Fruit fly (Drosophila melanogaster) whole organism, embryonic: ENCODE data around the gene MAPk-Ak2.

ENCODE experiments used
- CG10209 ChIP-seq: fragments of 200-800 bp; sonication (Bioruptor generic); optimal IDR thresholded peaks from 3 replicates; lab custom pipeline; 2017; ENCODE audit warnings: missing biosample characterization, mild to moderate bottlenecking, missing genetic modification characterization, missing genetic modification reagents
- CG11093 ChIP-seq: fragments of 200-800 bp; sonication (Bioruptor generic); IDR thresholded peaks from 3 replicates; pipeline ENCODE4 v1.3.6; 2022; ENCODE audit warnings: missing biosample characterization, missing genetic modification characterization
- CG12299 ChIP-seq: fragments of 200-800 bp; sonication (Bioruptor generic); optimal IDR thresholded peaks from 2 replicates; lab custom pipeline; 2018; ENCODE audit warnings: missing biosample characterization, mild to moderate bottlenecking, missing genetic modification characterization
- CG12769 ChIP-seq: fragments of 200-800 bp; sonication (Bioruptor generic); optimal IDR thresholded peaks from 2 replicates; lab custom pipeline; 2019; ENCODE audit warnings: missing biosample characterization, mild to moderate bottlenecking, missing genetic modification characterization, moderate library complexity
- CG16813 ChIP-seq: fragments of 200-800 bp; sonication (Bioruptor generic); IDR thresholded peaks from 3 replicates; pipeline ENCODE4 v1.3.6; 2022; ENCODE audit warnings: missing biosample characterization, missing genetic modification characterization; ENCODE audit not compliant: partially characterized antibody
- CG17612 ChIP-seq: fragments of 200-800 bp; sonication (Bioruptor generic); IDR thresholded peaks from 2 replicates; pipeline ENCODE4 v1.3.6; 2022; ENCODE audit warnings: missing biosample characterization, missing genetic modification characterization
- CG2199 ChIP-seq: fragments of 200-800 bp; sonication (Bioruptor generic); IDR thresholded peaks from 3 replicates; pipeline ENCODE4 v1.3.6; 2022; ENCODE audit warnings: missing biosample characterization, missing genetic modification characterization
- CG30403 ChIP-seq: fragments of 200-800 bp; sonication (Bioruptor generic); optimal IDR thresholded peaks from 3 replicates; lab custom pipeline; 2016; ENCODE audit warnings: missing biosample characterization, missing genetic modification characterization
- CG34422 ChIP-seq: fragments of 200-800 bp; sonication (Bioruptor generic); IDR thresholded peaks from 3 replicates; pipeline ENCODE4 v1.3.6; 2022; ENCODE audit warnings: missing biosample characterization, missing genetic modification characterization
- CG4360 ChIP-seq: fragments of 200-800 bp; sonication (Bioruptor generic); IDR thresholded peaks from 2 replicates; pipeline ENCODE4 v1.3.6; 2022; ENCODE audit warnings: missing biosample characterization, missing genetic modification characterization
- CG4404 ChIP-seq: fragments of 200-800 bp; sonication (Bioruptor generic); IDR thresholded peaks from 2 replicates; pipeline ENCODE4 v1.3.6; 2022; ENCODE audit warnings: missing biosample characterization, missing genetic modification characterization
- CG4820 ChIP-seq: fragments of 200-800 bp; sonication (Bioruptor generic); optimal IDR thresholded peaks from 3 replicates; lab custom pipeline; 2016; ENCODE audit warnings: missing biosample characterization, missing genetic modification characterization
- CG6272 ChIP-seq: fragments of 200-800 bp; sonication (Bioruptor generic); IDR thresholded peaks from 2 replicates; pipeline ENCODE4 v1.3.6; 2022; ENCODE audit warnings: missing biosample characterization, missing genetic modification characterization
- CG7372 ChIP-seq: fragments of 200-800 bp; sonication (Bioruptor generic); IDR thresholded peaks from 2 replicates; pipeline ENCODE4 v1.3.6; 2022; ENCODE audit warnings: missing biosample characterization, missing genetic modification characterization
- CG7556 ChIP-seq: fragments of 200-800 bp; sonication (Bioruptor generic); optimal IDR thresholded peaks from 2 replicates; lab custom pipeline; 2017; ENCODE audit warnings: missing biosample characterization, mild to moderate bottlenecking, missing genetic modification characterization
- CG8281 ChIP-seq: fragments of 200-800 bp; sonication (Bioruptor generic); optimal IDR thresholded peaks from 2 replicates; lab custom pipeline; 2018; ENCODE audit warnings: missing biosample characterization, mild to moderate bottlenecking, missing genetic modification characterization, moderate library complexity
- CG9797 ChIP-seq: fragments of 200-800 bp; sonication (Bioruptor generic); optimal IDR thresholded peaks from 3 replicates; lab custom pipeline; 2018; ENCODE audit warnings: missing biosample characterization, mild to moderate bottlenecking, missing genetic modification characterization
- CrebB ChIP-seq: fragments of 200-800 bp; sonication (Bioruptor generic); optimal IDR thresholded peaks from 3 replicates; lab custom pipeline; 2018; ENCODE audit warnings: missing biosample characterization, mild to moderate bottlenecking, missing genetic modification characterization
- Dbx ChIP-seq: fragments of 200-800 bp; sonication (Bioruptor generic); IDR thresholded peaks from 3 replicates; pipeline ENCODE4 v1.3.6; 2022; ENCODE audit warnings: missing biosample characterization, missing genetic modification characterization
- Dref ChIP-seq: fragments of 200-800 bp; sonication (Bioruptor generic); IDR thresholded peaks from 2 replicates; pipeline ENCODE4 v1.3.6; 2022; ENCODE audit warnings: missing biosample characterization, missing genetic modification characterization
- E2f2 ChIP-seq: fragments of 200-800 bp; sonication (Bioruptor generic); IDR thresholded peaks from 2 replicates; pipeline ENCODE4 v1.3.6; 2022; ENCODE audit warnings: missing biosample characterization, missing genetic modification characterization
- Ets65A ChIP-seq: fragments of 200-800 bp; sonication (Bioruptor generic); peaks from one replicate; lab custom pipeline; 2016; ENCODE audit warnings: missing biosample characterization, missing genetic modification characterization
- Ets97D ChIP-seq: fragments of 200-800 bp; sonication (Bioruptor generic); optimal IDR thresholded peaks from 3 replicates; lab custom pipeline; 2016; ENCODE audit warnings: missing biosample characterization, missing genetic modification characterization
- HLHmδ ChIP-seq: fragments of 200-800 bp; sonication (Bioruptor generic); optimal IDR thresholded peaks from 2 replicates; lab custom pipeline; 2018; ENCODE audit warnings: missing biosample characterization, mild to moderate bottlenecking, missing genetic modification characterization, moderate library complexity
- HmgZ ChIP-seq: fragments of 200-800 bp; sonication (Bioruptor generic); optimal IDR thresholded peaks from 2 replicates; lab custom pipeline; 2018; ENCODE audit warnings: missing biosample characterization, mild to moderate bottlenecking, missing genetic modification characterization
- Kr ChIP-seq: fragments of 200-800 bp; sonication (Bioruptor generic); optimal IDR thresholded peaks from 2 replicates; lab custom pipeline; 2017; ENCODE audit warnings: missing biosample characterization, mild to moderate bottlenecking, missing genetic modification characterization
- Lim3 ChIP-seq: fragments of 200-800 bp; sonication (Bioruptor generic); IDR thresholded peaks from 2 replicates; pipeline ENCODE4 v1.3.6; 2022; ENCODE audit warnings: missing biosample characterization, missing genetic modification characterization
- MBD-R2 ChIP-seq: fragments of 200-800 bp; sonication (Bioruptor generic); IDR thresholded peaks from 2 replicates; pipeline ENCODE4 v1.3.6; 2022; ENCODE audit warnings: missing biosample characterization, missing genetic modification characterization
- Ssrp ChIP-seq: fragments of 200-800 bp; sonication (Bioruptor generic); optimal IDR thresholded peaks from 2 replicates; lab custom pipeline; 2018; ENCODE audit warnings: missing biosample characterization, mild to moderate bottlenecking, missing genetic modification characterization, moderate library complexity
- TFAM ChIP-seq: fragments of 200-800 bp; sonication (Bioruptor generic); optimal IDR thresholded peaks from 2 replicates; lab custom pipeline; 2017; ENCODE audit warnings: missing biosample characterization, missing genetic modification characterization, inconsistent platforms
- ab ChIP-seq: fragments of 200-800 bp; sonication (Bioruptor generic); optimal IDR thresholded peaks from 2 replicates; lab custom pipeline; 2016; ENCODE audit warnings: missing biosample characterization, missing genetic modification characterization
- crc ChIP-seq: fragments of 200-800 bp; sonication (Bioruptor generic); optimal IDR thresholded peaks from 2 replicates; lab custom pipeline; 2016; ENCODE audit warnings: missing biosample characterization, missing genetic modification characterization
- croc ChIP-seq: fragments of 200-800 bp; sonication (Bioruptor generic); conservative IDR thresholded peaks from 3 replicates; pipeline ENCODE4 v1.3.6; 2022; ENCODE audit warnings: missing biosample characterization, missing genetic modification characterization
- dati ChIP-seq: fragments of 200-800 bp; sonication (Bioruptor generic); IDR thresholded peaks from 2 replicates; pipeline ENCODE4 v1.3.6; 2022; ENCODE audit warnings: missing biosample characterization, missing genetic modification characterization
- fd96Cb ChIP-seq: fragments of 200-800 bp; sonication (Bioruptor generic); optimal IDR thresholded peaks from 2 replicates; lab custom pipeline; 2018; ENCODE audit warnings: missing biosample characterization, mild to moderate bottlenecking, missing genetic modification characterization, moderate library complexity
- gce ChIP-seq: fragments of 200-800 bp; sonication (Bioruptor generic); IDR thresholded peaks from 3 replicates; pipeline ENCODE4 v1.3.6; 2022; ENCODE audit warnings: missing biosample characterization, missing genetic modification characterization
- gcm2 ChIP-seq: fragments of 200-800 bp; sonication (Bioruptor generic); optimal IDR thresholded peaks from 2 replicates; lab custom pipeline; 2016; ENCODE audit warnings: missing biosample characterization, missing genetic modification characterization
- gsb-n ChIP-seq: fragments of 200-800 bp; sonication (Bioruptor generic); optimal IDR thresholded peaks from 3 replicates; lab custom pipeline; 2018; ENCODE audit warnings: missing biosample characterization, mild to moderate bottlenecking, missing genetic modification characterization
- gt ChIP-seq: fragments of 200-800 bp; sonication (Bioruptor generic); IDR thresholded peaks from 2 replicates; pipeline ENCODE4 v1.3.6; 2022; ENCODE audit warnings: missing biosample characterization, missing genetic modification characterization
- ken ChIP-seq: fragments of 200-800 bp; sonication (Bioruptor generic); IDR thresholded peaks from 3 replicates; pipeline ENCODE4 v1.3.6; 2022; ENCODE audit warnings: missing biosample characterization, missing genetic modification characterization
- lab ChIP-seq: fragments of 200-800 bp; sonication (Bioruptor generic); optimal IDR thresholded peaks from 3 replicates; lab custom pipeline; 2017; ENCODE audit warnings: missing biosample characterization, missing genetic modification characterization, mild to moderate bottlenecking, moderate library complexity, missing genetic modification reagents
- pum ChIP-seq: fragments of 200-800 bp; sonication (Bioruptor generic); optimal IDR thresholded peaks from 2 replicates; lab custom pipeline; 2016; ENCODE audit warnings: missing biosample characterization, missing genetic modification characterization
- repo ChIP-seq: fragments of 200-800 bp; sonication (Bioruptor generic); optimal IDR thresholded peaks from 2 replicates; lab custom pipeline; 2016; ENCODE audit warnings: missing biosample characterization, missing genetic modification characterization
- ro ChIP-seq: fragments of 200-800 bp; sonication (Bioruptor generic); IDR thresholded peaks from 2 replicates; pipeline ENCODE4 v1.3.6; 2022; ENCODE audit warnings: missing biosample characterization, missing genetic modification characterization
- row ChIP-seq: fragments of 200-800 bp; sonication (Bioruptor generic); IDR thresholded peaks from 3 replicates; pipeline ENCODE4 v1.3.6; 2022; ENCODE audit warnings: missing biosample characterization, missing genetic modification characterization
- ssp ChIP-seq: fragments of 200-800 bp; sonication (Bioruptor generic); IDR thresholded peaks from 2 replicates; pipeline ENCODE4 v1.3.6; 2022; ENCODE audit warnings: missing biosample characterization, missing genetic modification characterization
- tgo ChIP-seq: fragments of 200-800 bp; sonication (Bioruptor generic); IDR thresholded peaks from 3 replicates; pipeline ENCODE4 v1.3.6; 2022; ENCODE audit warnings: missing biosample characterization, missing genetic modification characterization
- unc-4 ChIP-seq: fragments of 200-800 bp; sonication (Bioruptor generic); IDR thresholded peaks from 2 replicates; pipeline ENCODE4 v1.3.6; 2022; ENCODE audit warnings: missing biosample characterization, missing genetic modification characterization; ENCODE audit not compliant: partially characterized antibody
- wdn ChIP-seq: fragments of 200-800 bp; sonication (Bioruptor generic); IDR thresholded peaks from 2 replicates; pipeline ENCODE4 v1.3.6; 2022; ENCODE audit warnings: missing biosample characterization, missing genetic modification characterization
- z ChIP-seq: fragments of 200-800 bp; sonication (Bioruptor generic); IDR thresholded peaks from 3 replicates; pipeline ENCODE4 v1.3.6; 2022; ENCODE audit warnings: missing biosample characterization, missing genetic modification characterization
- zfh2 ChIP-seq: fragments of 200-800 bp; sonication (Bioruptor generic); optimal IDR thresholded peaks from 2 replicates; lab custom pipeline; 2016; ENCODE audit warnings: missing biosample characterization, missing genetic modification characterization

MAPk-Ak2 gene

dm6 chrX:5735268-5735941 lies 28.6 kb downstream of the MAPk-Ak2 start (continued):
- TF ChIP-seq z (GFP tag; lab: Robert Waterston, UW) (no peak), repo (GFP tag; lab: Kevin White, UChicago) (no peak), CG6272 (GFP tag; lab: Robert Waterston, UW) (peak; percentile 60), Dbx (GFP tag; lab: Robert Waterston, UW) (peak; percentile 63; the same call in 2 of the 3 replicates), CG17612 (GFP tag; lab: Robert Waterston, UW) (peak; percentile 15; the same call in 1 of the 2 replicates), HmgZ (tag; lab: Kevin White, UChicago) (peak; percentile 65), CG30403 (GFP tag; lab: Kevin White, UChicago) (peak; percentile 80), gce (GFP tag; lab: Robert Waterston, UW) (peak; percentile 74; the same call in 2 of the 3 replicates), gt (GFP tag; lab: Robert Waterston, UW) (no peak), pum (GFP tag; lab: Kevin White, UChicago) (peak; percentile 60), Kr (GFP tag; lab: Kevin White, UChicago) (no peak), CG34422 (peak; percentile 81), Ssrp (peak; percentile 75), CG4360 (GFP tag; lab: Robert Waterston, UW) (no peak), CG4404 (GFP tag; lab: Robert Waterston, UW) (peak; percentile 47), MBD-R2 (GFP tag; lab: Robert Waterston, UW) (peak; percentile 47; the same call in 1 of the 2 replicates), ab (GFP tag; lab: Kevin White, UChicago) (no peak), CG7372 (GFP tag; lab: Robert Waterston, UW) (peak; percentile 71), Ets97D (GFP tag; lab: Kevin White, UChicago) (peak; percentile 10), ssp (GFP tag; lab: Robert Waterston, UW) (peak; percentile 47), CG10209 (GFP tag; lab: Kevin White, UChicago) (peak; percentile 64), wdn (GFP tag; lab: Robert Waterston, UW) (peak; percentile 71), dati (no peak), ro (0 out of 2 replicates have a peak, but pooled peaks have one; percentile 13), CG12769 (tag; lab: Kevin White, UChicago) (peak; percentile 86), E2f2 (GFP tag; lab: Robert Waterston, UW) (peak; percentile 51; the same call in 1 of the 2 replicates), Ets65A (no peak), CG4820 (peak; percentile 46), zfh2 (GFP tag; lab: Kevin White, UChicago) (peak; percentile 34), row (GFP tag; lab: Robert Waterston, UW) (peak; percentile 82), gsb-n (tag; lab: Kevin White, UChicago) (peak; percentile 74), CG2199 (GFP tag; lab: Robert Waterston, UW) (no peak; the same call in 2 of the 3 replicates), CG9797 (no peak), HLHmδ (GFP tag; lab: Kevin White, UChicago) (no peak), Lim3 (GFP tag; lab: Robert Waterston, UW) (no peak), unc-4 (GFP tag; lab: Robert Waterston, UW) (no peak), gcm2 (GFP tag; lab: Kevin White, UChicago) (no peak), Dref (no peak), fd96Cb (tag; lab: Kevin White, UChicago) (peak; percentile 66), crc (GFP tag; lab: Kevin White, UChicago) (peak; percentile 24), ken (peak; percentile 76; the same call in 2 of the 3 replicates), CG16813 (no peak), CG12299 (tag; lab: Kevin White, UChicago) (peak; percentile 61), CG8281 (tag; lab: Kevin White, UChicago) (peak; percentile 51), TFAM (GFP tag; lab: Kevin White, UChicago) (no peak), croc (peak; percentile 65), CrebB (peak; percentile 67), CG7556 (GFP tag; lab: Kevin White, UChicago) (peak; percentile 72), CG11093 (peak; percentile 41; the same call in 1 of the 3 replicates), lab (GFP tag; lab: Kevin White, UChicago) (peak; percentile 87), tgo (GFP tag; lab: Robert Waterston, UW) (peak; percentile 83)
